Fruit fly (Drosophila melanogaster) whole organism, prepupa: ENCODE data around the gene Jwa.

ENCODE experiments used
- Blimp-1 ChIP-seq: fragments of 200-800 bp; sonication (Bioruptor generic); optimal IDR thresholded peaks from 3 replicates; lab custom pipeline; 2017; ENCODE audit warnings: missing biosample characterization, missing genetic modification characterization, mild to moderate bottlenecking, moderate library complexity, missing genetic modification reagents
- CG10631 ChIP-seq: fragments of 200-800 bp; sonication (Bioruptor generic); optimal IDR thresholded peaks from 2 replicates; lab custom pipeline; 2016; ENCODE audit warnings: missing biosample characterization, missing genetic modification characterization
- CG10669 ChIP-seq: fragments of 200-800 bp; sonication (Bioruptor generic); optimal IDR thresholded peaks from 3 replicates; lab custom pipeline; 2018; ENCODE audit warnings: missing biosample characterization, mild to moderate bottlenecking, missing genetic modification characterization, moderate library complexity
- CG11294 ChIP-seq: fragments of 200-800 bp; sonication (Bioruptor generic); IDR thresholded peaks from 2 replicates; pipeline ENCODE4 v1.3.6; 2022; ENCODE audit warnings: missing biosample characterization, missing genetic modification characterization
- CG11762 ChIP-seq: fragments of 200-800 bp; sonication (Bioruptor generic); optimal IDR thresholded peaks from 3 replicates; lab custom pipeline; 2016; ENCODE audit warnings: missing biosample characterization, missing genetic modification characterization; ENCODE audit not compliant: insufficient read depth
- CG11902 ChIP-seq: fragments of 200-800 bp; sonication (Bioruptor generic); optimal IDR thresholded peaks from 3 replicates; lab custom pipeline; 2016; ENCODE audit warnings: missing biosample characterization, missing genetic modification characterization
- CG15336 ChIP-seq: fragments of 200-800 bp; sonication (Bioruptor generic); IDR thresholded peaks from 2 replicates; pipeline ENCODE4 v1.3.6; 2022; ENCODE audit warnings: missing biosample characterization, missing genetic modification characterization
- CG1621 ChIP-seq: fragments of 200-800 bp; sonication (Bioruptor generic); optimal IDR thresholded peaks from 3 replicates; lab custom pipeline; 2018; ENCODE audit warnings: missing biosample characterization, mild to moderate bottlenecking, missing genetic modification characterization
- CG3032 ChIP-seq: fragments of 200-800 bp; optimal IDR thresholded peaks from 2 replicates; lab custom pipeline; 2019; ENCODE audit warnings: missing biosample characterization, mild to moderate bottlenecking, missing genetic modification characterization, moderate library complexity
- CG31627 ChIP-seq: fragments of 200-800 bp; sonication (Bioruptor generic); optimal IDR thresholded peaks from 3 replicates; lab custom pipeline; 2016; ENCODE audit warnings: missing biosample characterization, missing genetic modification characterization
- CG32006 ChIP-seq: fragments of 200-800 bp; sonication (Bioruptor generic); optimal IDR thresholded peaks from 3 replicates; lab custom pipeline; 2017; ENCODE audit warnings: missing biosample characterization, mild to moderate bottlenecking, missing genetic modification characterization
- CG34406 ChIP-seq: fragments of 200-800 bp; sonication (Bioruptor generic); optimal IDR thresholded peaks from 3 replicates; lab custom pipeline; 2016; ENCODE audit warnings: missing biosample characterization, missing genetic modification characterization
- CG3919 ChIP-seq: fragments of 200-800 bp; sonication (Bioruptor generic); optimal IDR thresholded peaks from 3 replicates; lab custom pipeline; 2016; ENCODE audit warnings: missing biosample characterization, missing genetic modification characterization
- CG4318 ChIP-seq: fragments of 200-800 bp; sonication (Bioruptor generic); optimal IDR thresholded peaks from 3 replicates; lab custom pipeline; 2017; ENCODE audit warnings: missing biosample characterization, mild to moderate bottlenecking, missing genetic modification characterization
- CG6163 ChIP-seq: fragments of 200-800 bp; sonication (Bioruptor generic); IDR thresholded peaks from 3 replicates; pipeline ENCODE4 v1.3.6; 2022; ENCODE audit warnings: missing biosample characterization, missing genetic modification characterization
- CG6276 ChIP-seq: fragments of 200-800 bp; sonication (Bioruptor generic); optimal IDR thresholded peaks from 2 replicates; lab custom pipeline; 2017; ENCODE audit warnings: missing biosample characterization, mild to moderate bottlenecking, missing genetic modification characterization
- CG6808 ChIP-seq: fragments of 200-800 bp; sonication (Bioruptor generic); optimal IDR thresholded peaks from 3 replicates; lab custom pipeline; 2017; ENCODE audit warnings: missing biosample characterization, missing genetic modification characterization, mild to moderate bottlenecking, moderate library complexity, missing genetic modification reagents
- CG6854 ChIP-seq: fragments of 200-800 bp; sonication (Bioruptor generic); optimal IDR thresholded peaks from 2 replicates; lab custom pipeline; 2017; ENCODE audit warnings: missing biosample characterization, mild to moderate bottlenecking, missing genetic modification characterization
- CG7368 ChIP-seq: fragments of 200-800 bp; sonication (Bioruptor generic); optimal IDR thresholded peaks from 3 replicates; lab custom pipeline; 2016; ENCODE audit warnings: missing biosample characterization, missing genetic modification characterization
- CG8119 ChIP-seq: fragments of 200-800 bp; sonication (Bioruptor generic); IDR thresholded peaks from 3 replicates; pipeline ENCODE4 v1.3.6; 2022; ENCODE audit warnings: missing biosample characterization, missing genetic modification characterization
- CG8319 ChIP-seq: fragments of 200-800 bp; sonication (Bioruptor generic); optimal IDR thresholded peaks from 3 replicates; lab custom pipeline; 2016; ENCODE audit warnings: missing biosample characterization, missing genetic modification characterization
- CG8632 ChIP-seq: fragments of 200-800 bp; sonication (Bioruptor generic); optimal IDR thresholded peaks from 3 replicates; lab custom pipeline; 2016; ENCODE audit warnings: missing biosample characterization, missing genetic modification characterization
- CG9139 ChIP-seq: fragments of 200-800 bp; sonication (Bioruptor generic); optimal IDR thresholded peaks from 3 replicates; lab custom pipeline; 2017; ENCODE audit warnings: missing biosample characterization, mild to moderate bottlenecking, missing genetic modification characterization
- Eip75B ChIP-seq: fragments of 200-800 bp; sonication (Bioruptor generic); optimal IDR thresholded peaks from 3 replicates; lab custom pipeline; 2016; ENCODE audit warnings: missing biosample characterization, missing genetic modification characterization
- Eip78C ChIP-seq: fragments of 200-800 bp; sonication (Bioruptor generic); peaks from one replicate; lab custom pipeline; 2016; ENCODE audit warnings: missing biosample characterization, missing genetic modification characterization
- Eip93F ChIP-seq: fragments of 200-800 bp; sonication (Bioruptor generic); optimal IDR thresholded peaks from 2 replicates; lab custom pipeline; 2016; ENCODE audit warnings: missing biosample characterization, mild to moderate bottlenecking, missing genetic modification characterization
- Ets96B ChIP-seq: fragments of 200-800 bp; optimal IDR thresholded peaks from 2 replicates; lab custom pipeline; 2019; ENCODE audit warnings: missing biosample characterization, mild to moderate bottlenecking, missing genetic modification characterization, moderate library complexity
- Gug ChIP-seq: fragments of 200-800 bp; sonication (Bioruptor generic); IDR thresholded peaks from 2 replicates; pipeline ENCODE4 v1.3.6; 2022; ENCODE audit warnings: missing biosample characterization, missing genetic modification characterization
- Hr38 ChIP-seq: sonication (Bioruptor generic); optimal IDR thresholded peaks from 2 replicates; lab custom pipeline; 2016; ENCODE audit warnings: missing biosample characterization, missing genetic modification characterization
- Hr39 ChIP-seq: fragments of 200-800 bp; sonication (Bioruptor generic); optimal IDR thresholded peaks from 2 replicates; lab custom pipeline; 2016; ENCODE audit warnings: missing biosample characterization, missing genetic modification characterization
- Hr4 ChIP-seq: fragments of 200-800 bp; sonication (Bioruptor generic); optimal IDR thresholded peaks from 3 replicates; lab custom pipeline; 2016; ENCODE audit warnings: missing biosample characterization, missing genetic modification characterization
- Lpt ChIP-seq: fragments of 200-800 bp; sonication (Bioruptor generic); optimal IDR thresholded peaks from 3 replicates; lab custom pipeline; 2016; ENCODE audit warnings: missing biosample characterization, missing genetic modification characterization
- Met ChIP-seq: fragments of 200-800 bp; sonication (Bioruptor generic); optimal IDR thresholded peaks from 3 replicates; lab custom pipeline; 2016; ENCODE audit warnings: missing biosample characterization, missing genetic modification characterization
- OdsH ChIP-seq: fragments of 200-800 bp; sonication (Bioruptor generic); optimal IDR thresholded peaks from 3 replicates; lab custom pipeline; 2016; ENCODE audit warnings: missing biosample characterization, missing genetic modification characterization
- Smox ChIP-seq: fragments of 200-800 bp; sonication (Bioruptor generic); optimal IDR thresholded peaks from 3 replicates; lab custom pipeline; 2016; ENCODE audit warnings: missing biosample characterization, missing genetic modification characterization
- Sox102F ChIP-seq: fragments of 200-800 bp; sonication (Bioruptor generic); optimal IDR thresholded peaks from 2 replicates; lab custom pipeline; 2016; ENCODE audit warnings: missing biosample characterization, mild to moderate bottlenecking, missing genetic modification characterization
- Sox14 ChIP-seq: fragments of 200-800 bp; sonication (Bioruptor generic); optimal IDR thresholded peaks from 3 replicates; lab custom pipeline; 2016; ENCODE audit warnings: missing biosample characterization, missing genetic modification characterization
- Sox15 ChIP-seq: fragments of 200-800 bp; sonication (Bioruptor generic); optimal IDR thresholded peaks from 3 replicates; lab custom pipeline; 2016; ENCODE audit warnings: missing biosample characterization, missing genetic modification characterization
- achi ChIP-seq: fragments of 200-800 bp; sonication (Bioruptor generic); optimal IDR thresholded peaks from 3 replicates; lab custom pipeline; 2016; ENCODE audit warnings: missing biosample characterization, missing genetic modification characterization
- acj6 ChIP-seq: fragments of 200-800 bp; sonication (Bioruptor generic); optimal IDR thresholded peaks from 3 replicates; lab custom pipeline; 2016; ENCODE audit warnings: missing biosample characterization, missing genetic modification characterization
- cyc ChIP-seq: fragments of 200-800 bp; sonication (Bioruptor generic); optimal IDR thresholded peaks from 3 replicates; lab custom pipeline; 2016; ENCODE audit warnings: missing biosample characterization, missing genetic modification characterization
- dac ChIP-seq: fragments of 200-800 bp; sonication (Bioruptor generic); optimal IDR thresholded peaks from 2 replicates; lab custom pipeline; 2017; ENCODE audit warnings: missing biosample characterization, mild to moderate bottlenecking, missing genetic modification characterization
- eg ChIP-seq: fragments of 200-800 bp; sonication (Bioruptor generic); IDR thresholded peaks from 3 replicates; pipeline ENCODE4 v1.3.6; 2022; ENCODE audit warnings: missing biosample characterization, missing genetic modification characterization
- esn ChIP-seq: fragments of 200-800 bp; sonication (Bioruptor generic); optimal IDR thresholded peaks from 2 replicates; lab custom pipeline; 2016; ENCODE audit warnings: missing biosample characterization, mild to moderate bottlenecking, missing genetic modification characterization, moderate library complexity
- fd59A ChIP-seq: fragments of 200-800 bp; sonication (Bioruptor generic); optimal IDR thresholded peaks from 2 replicates; lab custom pipeline; 2017; ENCODE audit warnings: missing biosample characterization, mild to moderate bottlenecking, missing genetic modification characterization, missing genetic modification reagents
- fd85E ChIP-seq: fragments of 200-800 bp; sonication (Bioruptor generic); optimal IDR thresholded peaks from 3 replicates; lab custom pipeline; 2016; ENCODE audit warnings: missing biosample characterization, missing genetic modification characterization
- lz ChIP-seq: fragments of 200-800 bp; sonication (Bioruptor generic); optimal IDR thresholded peaks from 3 replicates; lab custom pipeline; 2016; ENCODE audit warnings: missing biosample characterization, missing genetic modification characterization
- net ChIP-seq: fragments of 200-800 bp; sonication (Bioruptor generic); optimal IDR thresholded peaks from 3 replicates; lab custom pipeline; 2016; ENCODE audit warnings: missing biosample characterization, missing genetic modification characterization
- salr ChIP-seq, 2 experiments: fragments of 200-800 bp; sonication (Bioruptor generic); optimal IDR thresholded peaks; 3 replicates each; lab custom pipeline; 2016 to 2018; ENCODE audit warnings: missing biosample characterization in 2 of 2, missing genetic modification characterization in 2 of 2, mild to moderate bottlenecking in 1 of 2
- spab ChIP-seq: fragments of 200-800 bp; sonication (Bioruptor generic); optimal IDR thresholded peaks from 2 replicates; lab custom pipeline; 2017; ENCODE audit warnings: missing biosample characterization, mild to moderate bottlenecking, missing genetic modification characterization, missing genetic modification reagents
- ss ChIP-seq, 2 experiments: fragments of 200-800 bp; sonication (Bioruptor generic); optimal IDR thresholded peaks; 2 replicates in 1 of 2; 3 replicates in 1 of 2; lab custom pipeline; 2017 to 2018; ENCODE audit warnings: mild to moderate bottlenecking in 2 of 2, missing biosample characterization in 2 of 2, missing genetic modification characterization in 2 of 2, moderate library complexity in 1 of 2
- svp ChIP-seq: fragments of 200-800 bp; sonication (Bioruptor generic); peaks from one replicate; lab custom pipeline; 2016; ENCODE audit warnings: missing biosample characterization, missing genetic modification characterization

Gene Jwa

dm6 chr2L:18705617-18706046 is at the start of gene Jwa:
Gene Jwa (minus strand): TSS chr2L:18705703.
- TF ChIP-seq CG10631 (GFP tag; lab: Kevin White, UChicago) (peak; percentile 92), cyc (peak; percentile 88), fd59A (peak; percentile 50), ss (GFP tag; optimal IDR thresholded peaks at IDR 0.05; lab: Kevin White, UChicago) (peak in 1 of 2 experiments; percentile 63), CG11294 (GFP tag; lab: Robert Waterston, UW) (peak; percentile 74; the same call in 1 of the 2 replicates), spab (GFP tag; lab: Kevin White, UChicago) (no peak), CG3032 (peak; percentile 79), Smox (GFP tag; lab: Kevin White, UChicago) (peak; percentile 90), esn (peak; percentile 97), Blimp-1 (GFP tag; lab: Kevin White, UChicago) (peak; percentile 26), achi (peak; percentile 73), CG8319 (GFP tag; lab: Kevin White, UChicago) (peak; percentile 54), CG7368 (peak; percentile 67), CG3919 (GFP tag; lab: Kevin White, UChicago) (peak; percentile 78), Sox15 (peak; percentile 85), CG9139 (GFP tag; lab: Kevin White, UChicago) (no peak), CG8119 (GFP tag; lab: Robert Waterston, UW) (peak; percentile 84), net (GFP tag; lab: Kevin White, UChicago) (peak; percentile 66), CG15336 (GFP tag; lab: Robert Waterston, UW) (peak; percentile 90), lz (GFP tag; lab: Kevin White, UChicago) (peak; percentile 96), Sox102F (GFP tag; lab: Kevin White, UChicago) (peak; percentile 95), Hr4 (GFP tag; lab: Kevin White, UChicago) (peak; percentile 85), eg (peak; percentile 87), OdsH (GFP tag; lab: Kevin White, UChicago) (peak; percentile 87), Met (GFP tag; lab: Kevin White, UChicago) (peak; percentile 87), salr (GFP tag; optimal IDR thresholded peaks at IDR 0.05; lab: Kevin White, UChicago) (peak; percentile 20 to 54), CG10669 (GFP tag; lab: Kevin White, UChicago) (peak; percentile 58), CG8632 (GFP tag; lab: Kevin White, UChicago) (peak; percentile 87), CG11762 (GFP tag; lab: Kevin White, UChicago) (peak; percentile 35), CG6808 (GFP tag; lab: Kevin White, UChicago) (peak; percentile 52), Hr38 (GFP tag; lab: Kevin White, UChicago) (peak; percentile 59), acj6 (peak; percentile 95), Lpt (GFP tag; lab: Kevin White, UChicago) (peak; percentile 90), Ets96B (tag; lab: Kevin White, UChicago) (peak; percentile 72), CG31627 (GFP tag; lab: Kevin White, UChicago) (peak; percentile 96), Sox14 (GFP tag; lab: Kevin White, UChicago) (peak; percentile 91), CG4318 (peak; percentile 62), CG6276 (GFP tag; lab: Kevin White, UChicago) (no peak), svp (peak; percentile 95), Hr39 (peak; percentile 95), CG1621 (peak; percentile 74), Gug (GFP tag; lab: Robert Waterston, UW) (peak; percentile 77), CG6163 (GFP tag; lab: Robert Waterston, UW) (peak; percentile 85), fd85E (GFP tag; lab: Kevin White, UChicago) (no peak), Eip78C (GFP tag; lab: Kevin White, UChicago) (peak; percentile 89), CG11902 (GFP tag; lab: Kevin White, UChicago) (peak; percentile 78), dac (GFP tag; lab: Kevin White, UChicago) (peak; percentile 84), Eip75B (GFP tag; lab: Kevin White, UChicago) (peak; percentile 86), CG6854 (GFP tag; lab: Kevin White, UChicago) (no peak), Eip93F (GFP tag; lab: Kevin White, UChicago) (peak; percentile 88), CG34406 (GFP tag; lab: Kevin White, UChicago) (peak; percentile 80), CG32006 (peak; percentile 91)
